Worm (Caenorhabditis elegans): ENCODE measurements around the gene ncs-7.
A peak's percentile ranks its signal among the peaks of the same experiment; 100 is the strongest.

Gene ncs-7

DNA sequence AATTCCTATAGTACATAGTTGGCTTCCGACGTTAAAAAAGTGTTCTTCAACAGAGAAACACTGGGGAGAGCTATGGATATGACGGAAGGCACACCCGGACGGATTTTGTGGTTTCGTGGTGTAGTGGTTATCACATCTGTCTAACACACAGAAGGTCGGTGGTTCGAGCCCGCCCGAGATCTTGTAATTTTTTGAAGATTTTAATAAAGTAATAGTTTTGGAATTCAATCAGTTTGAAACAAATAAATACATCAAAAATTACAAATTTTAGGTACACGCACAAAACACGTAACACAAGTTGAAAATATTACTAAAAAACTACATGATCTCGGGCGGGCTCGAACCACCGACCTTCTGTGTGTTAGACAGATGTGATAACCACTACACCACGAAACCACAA, 3.2 kb upstream of the ncs-7 start (continued):
- TF ChIP-seq F10E7.11 (tag; optimal IDR thresholded peaks at IDR 0.05): no peak
- TF ChIP-seq ztf-22 (GFP tag; optimal IDR thresholded peaks at IDR 0.05): no peak
- no peak for TF ChIP-seq ztf-3 (GFP tag; optimal IDR thresholded peaks at IDR 0.05)
- TF ChIP-seq unc-62 (GFP tag; optimal IDR thresholded peaks at IDR 0.05): no peak
- no peak for TF ChIP-seq attf-5 (GFP tag; optimal IDR thresholded peaks at IDR 0.05)
- TF ChIP-seq B0261.1 (tag; optimal IDR thresholded peaks at IDR 0.05): peak; percentile 72
- TF ChIP-seq ama-1 (optimal IDR thresholded peaks at IDR 0.05): no peak
- TF ChIP-seq ama-1 (GFP tag; optimal IDR thresholded peaks at IDR 0.05): no peak
- TF ChIP-seq die-1 (tag; optimal IDR thresholded peaks at IDR 0.05): peak; percentile 42
- TF ChIP-seq him-1 (tag; optimal IDR thresholded peaks at IDR 0.05): no peak
- peak; percentile 62 for TF ChIP-seq T07F8.4 (tag; optimal IDR thresholded peaks at IDR 0.05)
- TF ChIP-seq lin-54 (GFP tag; optimal IDR thresholded peaks at IDR 0.05): no peak
- peak; percentile 86 for TF ChIP-seq tbp1 (GFP tag; optimal IDR thresholded peaks at IDR 0.05)
- no peak for TF ChIP-seq F37B4.10 (GFP tag; IDR thresholded peaks at IDR 0.05)
- no peak for TF ChIP-seq mcd-1 (GFP tag; IDR thresholded peaks at IDR 0.05)
- TF ChIP-seq hmg-20 (GFP tag; IDR thresholded peaks at IDR 0.05): no peak
- TF ChIP-seq gei-17 (GFP tag; optimal IDR thresholded peaks at IDR 0.05): no peak
- no peak for TF ChIP-seq lin-40 (tag; optimal IDR thresholded peaks at IDR 0.05)
- TF ChIP-seq ztf-26 (tag; optimal IDR thresholded peaks at IDR 0.05): no peak
- no peak for TF ChIP-seq sptf-2 (GFP tag; optimal IDR thresholded peaks at IDR 0.05)
- no peak for TF ChIP-seq egrh-3 (GFP tag; IDR thresholded peaks at IDR 0.05)
- no peak for TF ChIP-seq ztf-28 (GFP tag; IDR thresholded peaks at IDR 0.05)
- TF ChIP-seq egl-44 (GFP tag; IDR thresholded peaks at IDR 0.05): no peak
- no peak for TF ChIP-seq hlh-26 (GFP tag; conservative IDR thresholded peaks at IDR 0.05)
- TF ChIP-seq akir-1 (GFP tag; optimal IDR thresholded peaks at IDR 0.05): no peak
- no peak for TF ChIP-seq nfya-1 (tag; optimal IDR thresholded peaks at IDR 0.05; ENCODE audit: borderline replicate concordance, insufficient read depth)
- TF ChIP-seq ceh-58 (GFP tag; IDR thresholded peaks at IDR 0.05): no peak
- TF ChIP-seq T26A5.8 (tag; optimal IDR thresholded peaks at IDR 0.05): no peak
- 0 out of 2 replicates have a peak, but pooled peaks have one; percentile 27 for TF ChIP-seq bed-2 (GFP tag; IDR thresholded peaks at IDR 0.05)
- no peak for TF ChIP-seq zfh-2 (GFP tag; conservative IDR thresholded peaks at IDR 0.05)
- TF ChIP-seq attf-6 (GFP tag; IDR thresholded peaks at IDR 0.05): peak; percentile 76; the same call in 1 of the 2 replicates
- TF ChIP-seq F55B11.4 (tag; optimal IDR thresholded peaks at IDR 0.05; ENCODE audit: borderline replicate concordance, insufficient read depth): no peak
- TF ChIP-seq Y53F4B.3 (GFP tag; IDR thresholded peaks at IDR 0.05): no peak
- TF ChIP-seq Y95B8A.8 (GFP tag; IDR thresholded peaks at IDR 0.05): no peak
- TF ChIP-seq nfya-2 (GFP tag; IDR thresholded peaks at IDR 0.05): no peak
- no peak for TF ChIP-seq fkh-3 (tag; optimal IDR thresholded peaks at IDR 0.05)
- TF ChIP-seq nhr-80 (tag; optimal IDR thresholded peaks at IDR 0.05): no peak
- peak; percentile 50 for TF ChIP-seq snpc-4 (GFP tag; optimal IDR thresholded peaks at IDR 0.05)
- peak in 2 of 4 experiments; percentile 51 to 64 for TF ChIP-seq snpc-4 (tag; optimal IDR thresholded peaks at IDR 0.05)
- TF ChIP-seq lag-1 (GFP tag; IDR thresholded peaks at IDR 0.05): no peak
- TF ChIP-seq madf-6 (GFP tag; IDR thresholded peaks at IDR 0.05): no peak
- no peak for TF ChIP-seq dpl-1 (GFP tag; optimal IDR thresholded peaks at IDR 0.05)
- TF ChIP-seq Y56A3A.18 (GFP tag; IDR thresholded peaks at IDR 0.05): no peak; the same call in 1 of the 2 replicates
- peak; percentile 8 for TF ChIP-seq repo-1 (tag; optimal IDR thresholded peaks at IDR 0.05)
- peak; percentile 52 for TF ChIP-seq hmg-1.2 (GFP tag; IDR thresholded peaks at IDR 0.05)
- 0 out of 2 replicates have a peak, but pooled peaks have one; percentile 44 for TF ChIP-seq cebp-2 (GFP tag; IDR thresholded peaks at IDR 0.05)
- TF ChIP-seq efl-1 (GFP tag; optimal IDR thresholded peaks at IDR 0.05): no peak
- no peak for TF ChIP-seq rec-8 (tag; optimal IDR thresholded peaks at IDR 0.05)
- TF ChIP-seq nhr-90 (tag; optimal IDR thresholded peaks at IDR 0.05): no peak
- no peak for TF ChIP-seq F39B2.1 (GFP tag; IDR thresholded peaks at IDR 0.05)
- no peak for TF ChIP-seq ccch-3 (GFP tag; optimal IDR thresholded peaks at IDR 0.05)
